Worm (Caenorhabditis elegans): ENCODE data around the gene T24D5.6.

T24D5.6 gene

DNA sequence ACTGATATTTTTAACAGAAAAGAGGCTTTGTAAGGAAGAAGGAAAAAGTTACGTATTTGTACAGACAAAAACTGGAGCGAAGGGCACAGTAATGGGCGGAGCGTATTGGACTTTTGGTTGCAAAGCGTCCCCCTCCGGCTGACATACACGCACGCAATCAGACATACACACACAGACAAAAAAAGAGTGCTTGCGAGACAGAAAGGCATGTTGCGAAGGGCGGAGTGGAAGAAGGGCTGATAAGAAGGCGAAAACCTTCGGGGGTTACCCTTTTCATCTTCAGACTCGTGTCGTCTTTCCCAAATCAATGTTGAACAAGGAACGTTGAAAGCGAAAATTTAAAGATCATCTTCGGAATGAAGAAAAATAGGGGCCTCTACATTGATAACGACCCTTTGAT, 27.1 kb downstream of the T24D5.6 start (continued):
- no peak for TF ChIP-seq grh-1 (GFP tag; IDR thresholded peaks at IDR 0.05)
- TF ChIP-seq mdl-1 (tag; optimal IDR thresholded peaks at IDR 0.05), result peak in 1 of 2 experiments; percentile 67
- peak; percentile 59 for TF ChIP-seq elt-2 (tag; optimal IDR thresholded peaks at IDR 0.05)
- no peak for TF ChIP-seq xbp-1 (tag; optimal IDR thresholded peaks at IDR 0.05)

DNA sequence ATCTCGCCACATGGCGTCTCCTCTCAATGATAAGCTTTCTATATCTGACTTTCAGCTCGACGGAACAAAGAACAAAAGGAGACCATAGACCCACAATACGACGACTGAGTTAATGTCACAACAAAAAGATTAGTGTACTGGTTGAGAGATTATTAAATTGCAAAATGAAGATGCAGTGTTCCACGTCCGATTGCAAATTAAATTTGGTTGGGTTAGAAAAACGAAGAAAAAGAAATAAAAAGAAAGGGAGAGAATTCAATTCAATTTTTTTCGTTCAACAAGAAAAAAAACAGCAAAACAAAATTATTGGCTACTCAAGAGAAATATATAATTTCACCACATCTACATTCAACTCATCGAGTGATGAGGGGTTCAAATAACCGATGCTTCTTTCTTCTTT, 28.0 kb downstream of the T24D5.6 start:
- TF ChIP-seq fkh-10 (GFP tag; optimal IDR thresholded peaks at IDR 0.05) (peak; percentile 44), ces-1 (GFP tag; optimal IDR thresholded peaks at IDR 0.05) (no peak), zag-1 (tag; optimal IDR thresholded peaks at IDR 0.05) (peak; percentile 10), lin-14 (GFP tag; optimal IDR thresholded peaks at IDR 0.05) (peak; percentile 49)

DNA sequence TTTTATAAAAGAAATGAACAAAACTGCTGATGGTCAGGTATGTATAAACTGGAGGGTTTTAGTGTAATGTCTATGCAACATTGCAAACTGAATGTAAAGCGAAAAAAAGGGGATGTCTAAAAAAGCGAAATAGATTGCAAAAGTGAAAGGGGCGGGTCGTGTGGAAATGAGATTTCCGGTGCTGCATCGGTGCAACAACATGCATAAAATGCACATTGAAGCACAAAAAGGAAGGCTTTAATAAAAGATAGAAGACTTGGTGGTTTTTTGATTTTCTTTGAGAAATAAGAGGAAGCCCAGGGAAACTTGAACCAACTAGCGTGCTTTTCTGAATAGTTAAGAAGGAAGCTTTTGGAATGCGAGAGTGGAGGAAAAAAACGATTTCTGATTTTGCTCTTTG, 29.2 kb downstream of the T24D5.6 start:
- TF ChIP-seq ces-1 (GFP tag; optimal IDR thresholded peaks at IDR 0.05), result peak; percentile 23
- no peak for TF ChIP-seq efl-1 (optimal IDR thresholded peaks at IDR 0.05)
- TF ChIP-seq efl-1 (GFP tag; optimal IDR thresholded peaks at IDR 0.05 in 1 of 2), result peak in 1 of 2 experiments; percentile 30
- TF ChIP-seq fkh-10 (GFP tag; optimal IDR thresholded peaks at IDR 0.05), result peak; percentile 88
- peak; percentile 12 for TF ChIP-seq unc-86 (tag; optimal IDR thresholded peaks at IDR 0.05)
- TF ChIP-seq lin-14 (GFP tag; optimal IDR thresholded peaks at IDR 0.05), result peak; percentile 48
- TF ChIP-seq snu-23 (GFP tag; optimal IDR thresholded peaks at IDR 0.05), result no peak
- TF ChIP-seq blmp-1 (tag; optimal IDR thresholded peaks at IDR 0.05), result no peak

DNA sequence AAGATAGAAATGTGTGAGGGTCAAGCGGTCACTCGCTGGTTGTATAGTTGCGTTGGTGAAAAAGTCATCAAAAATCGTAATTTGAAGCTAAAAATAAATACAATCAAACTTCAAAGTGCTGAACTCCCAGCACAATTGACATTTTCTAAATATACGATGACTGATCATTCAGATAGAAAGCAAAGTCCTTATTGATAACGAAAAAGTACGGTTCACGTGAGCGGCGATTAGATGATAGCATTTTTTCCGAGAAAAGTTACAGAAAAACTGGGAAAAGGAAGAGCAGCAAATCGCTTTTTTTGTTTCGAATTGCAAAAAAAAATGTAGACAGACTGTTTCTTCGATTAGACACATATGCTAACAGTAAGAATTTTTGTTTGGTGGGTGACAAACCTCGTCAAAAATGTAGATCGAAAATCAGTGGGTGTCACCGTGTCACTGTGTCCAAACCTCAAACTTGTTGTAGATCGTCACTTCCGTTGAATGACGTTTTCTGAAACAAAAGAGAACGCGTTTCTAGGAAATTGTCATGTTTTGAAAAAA, 30.5 kb downstream of the T24D5.6 start, which contains the start of gene ivns-1:
ivns-1 (minus strand) TSS at position 493 of the 543 bp plus-strand sequence.
- no peak for TF ChIP-seq zip-4 (GFP tag; optimal IDR thresholded peaks at IDR 0.05)
- TF ChIP-seq lin-14 (GFP tag; optimal IDR thresholded peaks at IDR 0.05), result peak; percentile 6
- no peak for TF ChIP-seq nhr-20 (tag; optimal IDR thresholded peaks at IDR 0.05)
- peak; percentile 59 for TF ChIP-seq elt-2 (tag; optimal IDR thresholded peaks at IDR 0.05)
- TF ChIP-seq efl-1 (optimal IDR thresholded peaks at IDR 0.05), result no peak
- peak in 1 of 2 experiments; percentile 76 for TF ChIP-seq efl-1 (GFP tag; optimal IDR thresholded peaks at IDR 0.05 in 1 of 2)

DNA sequence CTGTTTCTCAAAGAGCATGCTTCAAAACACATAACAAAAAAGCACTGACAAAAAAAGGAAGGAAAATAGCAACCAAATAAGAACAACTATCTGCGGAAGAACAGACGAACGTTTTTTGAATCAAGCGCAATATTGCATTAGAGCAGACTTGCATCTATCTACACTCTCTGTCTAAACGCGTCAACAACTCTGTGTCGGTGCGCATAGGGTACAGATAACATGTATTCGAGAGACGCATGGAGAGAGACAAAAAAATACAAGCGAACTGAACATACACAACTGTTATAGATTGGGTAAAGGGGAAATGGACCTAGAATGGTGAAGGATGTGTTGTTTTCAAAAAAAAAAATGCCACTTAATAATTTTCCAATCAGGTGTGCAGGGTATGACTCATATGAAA, 31.6 kb downstream of the T24D5.6 start:
- TF ChIP-seq xbp-1 (tag; optimal IDR thresholded peaks at IDR 0.05) (no peak), tbx-2 (tag; optimal IDR thresholded peaks at IDR 0.05) (peak; percentile 13), nhr-71 (tag; optimal IDR thresholded peaks at IDR 0.05) (peak; percentile 47), egl-27 (tag; optimal IDR thresholded peaks at IDR 0.05) (no peak), zip-4 (GFP tag; optimal IDR thresholded peaks at IDR 0.05) (no peak), dpl-1 (GFP tag; optimal IDR thresholded peaks at IDR 0.05) (peak; percentile 59 to 80 (median 76)), rnt-1 (tag; optimal IDR thresholded peaks at IDR 0.05) (peak; percentile 31), swsn-7 (tag; optimal IDR thresholded peaks at IDR 0.05) (peak; percentile 33), C16A3.4 (tag; optimal IDR thresholded peaks at IDR 0.05) (peak; percentile 62), fkh-10 (GFP tag; optimal IDR thresholded peaks at IDR 0.05) (no peak), grh-1 (GFP tag; IDR thresholded peaks at IDR 0.05) (no peak), nhr-47 (tag; optimal IDR thresholded peaks at IDR 0.05) (peak; percentile 32), F16B12.6 (tag; optimal IDR thresholded peaks at IDR 0.05) (no peak), sup-37 (GFP tag; optimal IDR thresholded peaks at IDR 0.05) (no peak), lin-14 (GFP tag; optimal IDR thresholded peaks at IDR 0.05) (peak; percentile 85), nhr-90 (tag; optimal IDR thresholded peaks at IDR 0.05; ENCODE audit: poor library complexity) (peak; percentile 42), mep-1 (tag; optimal IDR thresholded peaks at IDR 0.05) (peak; percentile 62), dsc-1 (tag; optimal IDR thresholded peaks at IDR 0.05) (no peak), nhr-77 (tag; optimal IDR thresholded peaks at IDR 0.05) (peak; percentile 76), pqm-1 (tag; optimal IDR thresholded peaks at IDR 0.05) (no peak), elt-3 (tag; optimal IDR thresholded peaks at IDR 0.05) (peak in 2 of 6 experiments; percentile 45), elt-2 (tag; optimal IDR thresholded peaks at IDR 0.05) (peak; percentile 24), jun-1 (tag; optimal IDR thresholded peaks at IDR 0.05) (peak; percentile 40), aly-2 (tag; optimal IDR thresholded peaks at IDR 0.05) (no peak), unc-30 (tag; optimal IDR thresholded peaks at IDR 0.05) (no peak), hlh-17 (GFP tag; optimal IDR thresholded peaks at IDR 0.05; ENCODE audit: borderline replicate concordance) (no peak), ceh-8 (GFP tag; optimal IDR thresholded peaks at IDR 0.05) (no peak), ets-5 (GFP tag; IDR thresholded peaks at IDR 0.05) (no peak), ceh-90 (tag; optimal IDR thresholded peaks at IDR 0.05) (no peak), skn-1 (tag; optimal IDR thresholded peaks at IDR 0.05) (peak; percentile 40), efl-1 (optimal IDR thresholded peaks at IDR 0.05) (peak; percentile 15 to 78), efl-1 (GFP tag; optimal IDR thresholded peaks at IDR 0.05 in 1 of 2) (peak; percentile 77 to 98), ama-1 (optimal IDR thresholded peaks at IDR 0.05) (no peak), vab-15 (tag; optimal IDR thresholded peaks at IDR 0.05) (peak; percentile 22), fos-1 (tag; optimal IDR thresholded peaks at IDR 0.05) (peak; percentile 14)
